Worm (Caenorhabditis elegans) whole organism, L2 larva: ENCODE results near the gene C36C5.4.

Experiments used
- Y55F3AM.14 ChIP-seq: fragments of 200-800 bp; sonication (Bioruptor generic); optimal IDR thresholded peaks from 2 replicates; lab custom pipeline; 2018; ENCODE audit warnings: mild to moderate bottlenecking, missing genetic modification characterization, missing compliant biosample characterization
- aly-2 ChIP-seq: fragments of 150-350 bp; optimal IDR thresholded peaks from 2 replicates; lab custom pipeline; 2014; ENCODE audit warnings: missing biosample characterization, missing genetic modification characterization
- crh-2 ChIP-seq: sonication (generic microtip); optimal IDR thresholded peaks from 2 replicates; lab custom pipeline; 2017; ENCODE audit warnings: missing biosample characterization, missing genetic modification characterization
- lin-39 ChIP-seq: fragments of 150-350 bp; optimal IDR thresholded peaks from 2 replicates; lab custom pipeline; 2014; ENCODE audit warnings: missing biosample characterization, missing genetic modification reagents, missing genetic modification characterization
- mdl-1 ChIP-seq, 2 experiments: fragments of 150-350 bp in 1 of 2; sonication (generic microtip) in 1 of 2; optimal IDR thresholded peaks; 2 replicates each; lab custom pipeline; 2017; ENCODE audit warnings: missing biosample characterization in 2 of 2, missing genetic modification characterization in 2 of 2
- nhr-23 ChIP-seq: fragments of 150-350 bp; optimal IDR thresholded peaks from 2 replicates; lab custom pipeline; 2014; ENCODE audit warnings: missing biosample characterization, missing genetic modification reagents, missing genetic modification characterization
- nhr-25 ChIP-seq: fragments of 150-350 bp; sonication (generic microtip); optimal IDR thresholded peaks from 3 replicates; lab custom pipeline; 2014; ENCODE audit warnings: missing biosample characterization, missing genetic modification characterization
- peb-1 ChIP-seq: fragments of 150-350 bp; optimal IDR thresholded peaks from 2 replicates; lab custom pipeline; 2014; ENCODE audit warnings: missing biosample characterization, missing genetic modification characterization
- snpc-4 ChIP-seq: fragments of 150-350 bp; optimal IDR thresholded peaks from 2 replicates; lab custom pipeline; 2014; ENCODE audit warnings: missing biosample characterization, missing genetic modification characterization

DNA sequence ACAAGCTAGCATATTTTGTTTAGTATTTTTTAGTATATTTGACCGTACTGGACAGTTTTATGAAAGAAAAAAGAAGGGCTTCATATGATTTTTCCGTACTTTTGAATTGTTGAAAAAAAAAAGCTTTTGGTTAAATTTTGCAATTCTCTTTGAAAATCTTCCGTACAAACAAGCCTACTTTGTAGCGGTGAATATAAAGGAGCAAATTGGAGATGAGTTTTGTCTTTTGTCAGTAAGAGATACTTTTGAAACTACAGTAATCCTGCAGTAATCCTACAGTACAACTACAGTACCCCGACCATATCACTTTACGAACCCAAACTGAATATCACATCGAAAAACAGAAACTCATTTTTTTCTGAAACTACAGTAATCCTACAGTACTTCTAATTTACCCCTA lies 44.0 kb upstream of the C36C5.4 start:
- TF ChIP-seq crh-2 (no peak), mdl-1 (tag; optimal IDR thresholded peaks at IDR 0.05; lab: Kevin White, UChicago) (no peak), nhr-25 (no peak), peb-1 (tag; lab: Kevin White, UChicago) (no peak), nhr-23 (tag; lab: Kevin White, UChicago) (no peak), Y55F3AM.14 (GFP tag; lab: Kevin White, UChicago) (no peak), lin-39 (tag; lab: Kevin White, UChicago) (no peak), aly-2 (tag; lab: Kevin White, UChicago) (no peak), snpc-4 (tag; lab: Kevin White, UChicago) (no peak)
